Worm (Caenorhabditis elegans): ENCODE measurements around the gene pinn-1.

DNA sequence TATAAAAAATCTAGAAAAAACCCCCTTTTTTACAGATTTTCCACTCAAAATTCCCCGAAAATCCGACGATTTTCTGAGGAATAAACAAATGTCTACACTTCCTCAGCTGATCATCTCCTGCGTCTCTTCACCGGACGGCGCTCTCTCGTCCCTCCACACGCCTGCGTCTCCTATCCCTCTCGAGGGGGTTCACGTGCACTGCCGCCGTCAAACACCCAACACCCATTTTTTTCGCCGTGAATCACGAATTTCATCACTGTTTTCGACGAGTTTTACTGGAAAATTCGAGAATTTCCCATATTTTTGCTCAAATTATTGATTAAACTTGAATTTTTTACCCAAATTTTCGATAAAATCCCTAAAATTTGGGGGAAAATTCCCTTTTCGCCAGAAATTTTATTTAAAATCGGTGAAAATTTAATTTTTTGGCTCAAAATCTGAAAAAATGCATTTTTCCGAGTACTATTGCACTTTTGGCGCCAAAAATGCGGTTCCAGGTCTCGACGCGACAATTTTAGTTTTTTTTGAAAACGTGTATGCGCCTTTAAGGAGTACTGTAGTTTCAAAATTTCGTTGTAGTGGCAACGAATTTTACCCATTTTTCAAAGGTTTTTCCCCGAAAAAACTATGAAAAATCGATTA, 32.1 kb upstream of the pinn-1 start:
- no peak for TF ChIP-seq Y105C5A.15 (GFP tag; IDR thresholded peaks at IDR 0.05)
- no peak for TF ChIP-seq nhr-25 (tag; optimal IDR thresholded peaks at IDR 0.05; ENCODE audit: borderline replicate concordance, insufficient read depth)
- TF ChIP-seq lin-39 (tag; optimal IDR thresholded peaks at IDR 0.05), result no peak
- TF ChIP-seq ctbp-1 (GFP tag; IDR thresholded peaks at IDR 0.05), result no peak
- TF ChIP-seq nhr-237 (tag; optimal IDR thresholded peaks at IDR 0.05), result no peak
- TF ChIP-seq snpc-4 (tag; optimal IDR thresholded peaks at IDR 0.05), result no peak
- no peak for TF ChIP-seq ztf-7 (tag; optimal IDR thresholded peaks at IDR 0.05)
- peak; percentile 56; the same call in 1 of the 2 replicates for TF ChIP-seq egl-43 (GFP tag; IDR thresholded peaks at IDR 0.05)
- peak; percentile 54 for TF ChIP-seq mxl-3 (GFP tag; optimal IDR thresholded peaks at IDR 0.05)
- TF ChIP-seq ZK337.2 (GFP tag; IDR thresholded peaks at IDR 0.05), result no peak
- TF ChIP-seq unc-62 (GFP tag; optimal IDR thresholded peaks at IDR 0.05 in 1 of 2), result peak in 1 of 2 experiments; percentile 87
- TF ChIP-seq unc-62 (tag; optimal IDR thresholded peaks at IDR 0.05), result no peak
- TF ChIP-seq ztf-11 (tag; optimal IDR thresholded peaks at IDR 0.05), result no peak
- TF ChIP-seq nhr-10 (tag; optimal IDR thresholded peaks at IDR 0.05), result no peak

All from whole organism, L4 larva.